Worm (Caenorhabditis elegans) whole organism, late embryonic: ENCODE data around the gene C43H6.6.

Experiments used
- C08G9.2 ChIP-seq: sonication (generic microtip); optimal IDR thresholded peaks from 2 replicates; lab custom pipeline; 2016; ENCODE audit warnings: mild to moderate bottlenecking, missing genetic modification characterization, moderate library complexity, missing compliant biosample characterization
- K02D7.2 ChIP-seq: sonication (generic microtip); optimal IDR thresholded peaks from 2 replicates; lab custom pipeline; 2017; ENCODE audit warnings: mild to moderate bottlenecking, missing genetic modification characterization, missing compliant biosample characterization
- ceh-24 ChIP-seq: sonication (generic microtip); optimal IDR thresholded peaks from 2 replicates; lab custom pipeline; 2016; ENCODE audit warnings: mild to moderate bottlenecking, missing genetic modification characterization, missing compliant biosample characterization
- ceh-30 ChIP-seq: fragments of 150-350 bp; optimal IDR thresholded peaks from 2 replicates; lab custom pipeline; 2014; ENCODE audit warnings: missing biosample characterization, missing genetic modification characterization
- ceh-31 ChIP-seq: sonication (generic microtip); optimal IDR thresholded peaks from 2 replicates; lab custom pipeline; 2016; ENCODE audit warnings: missing genetic modification characterization, missing compliant biosample characterization
- ceh-45 ChIP-seq: fragments of 200-800 bp; sonication (Bioruptor generic); IDR thresholded peaks from 2 replicates; pipeline ENCODE4 v1.3.6; 2022; ENCODE audit warnings: missing genetic modification reagents, missing genetic modification characterization, missing compliant biosample characterization
- ceh-48 ChIP-seq: sonication (generic microtip); optimal IDR thresholded peaks from 2 replicates; lab custom pipeline; 2016; ENCODE audit warnings: missing genetic modification characterization, inconsistent platforms, missing compliant biosample characterization
- ceh-6 ChIP-seq: fragments of 200-800 bp; sonication (Bioruptor generic); optimal IDR thresholded peaks from 2 replicates; lab custom pipeline; 2018; ENCODE audit warnings: mild to moderate bottlenecking, missing genetic modification characterization, missing compliant biosample characterization
- ceh-9 ChIP-seq: sonication (generic microtip); optimal IDR thresholded peaks from 2 replicates; lab custom pipeline; 2016; ENCODE audit warnings: mild to moderate bottlenecking, missing genetic modification characterization, inconsistent platforms, missing compliant biosample characterization
- elt-2 ChIP-seq: sonication (generic microtip); optimal IDR thresholded peaks from 2 replicates; lab custom pipeline; 2016; ENCODE audit warnings: missing genetic modification reagents, missing genetic modification characterization, missing compliant biosample characterization
- fax-1 ChIP-seq: sonication (generic microtip); optimal IDR thresholded peaks from 2 replicates; lab custom pipeline; 2016; ENCODE audit warnings: missing genotype, missing genetic modification characterization, missing compliant biosample characterization
- hlh-6 ChIP-seq: sonication (generic microtip); optimal IDR thresholded peaks from 2 replicates; lab custom pipeline; 2016; ENCODE audit warnings: missing genotype, missing genetic modification characterization, missing compliant biosample characterization
- lim-6 ChIP-seq: sonication (generic microtip); optimal IDR thresholded peaks from 2 replicates; lab custom pipeline; 2016; ENCODE audit warnings: missing genetic modification characterization, missing compliant biosample characterization
- madf-2 ChIP-seq: sonication (generic microtip); optimal IDR thresholded peaks from 2 replicates; lab custom pipeline; 2017; ENCODE audit warnings: missing genetic modification characterization, missing compliant biosample characterization
- npax-4 ChIP-seq: sonication (generic microtip); optimal IDR thresholded peaks from 2 replicates; lab custom pipeline; 2016; ENCODE audit warnings: missing genetic modification characterization, missing compliant biosample characterization
- odd-2 ChIP-seq: sonication (generic microtip); optimal IDR thresholded peaks from 2 replicates; lab custom pipeline; 2017; ENCODE audit warnings: antibody characterized with exemption, mild to moderate bottlenecking, missing genetic modification characterization, missing compliant biosample characterization
- pag-3 ChIP-seq: sonication (generic microtip); optimal IDR thresholded peaks from 2 replicates; lab custom pipeline; 2016; ENCODE audit warnings: missing compliant biosample characterization, missing genetic modification characterization, borderline replicate concordance
- pros-1 ChIP-seq: fragments of 150-350 bp; optimal IDR thresholded peaks from 2 replicates; lab custom pipeline; 2014; ENCODE audit warnings: missing biosample characterization, missing genetic modification reagents, missing genetic modification characterization
- sox-4 ChIP-seq: sonication (generic microtip); optimal IDR thresholded peaks from 2 replicates; lab custom pipeline; 2017; ENCODE audit warnings: mild to moderate bottlenecking, missing genetic modification characterization, inconsistent platforms, missing compliant biosample characterization
- tbx-2 ChIP-seq: sonication (generic microtip); optimal IDR thresholded peaks from 2 replicates; lab custom pipeline; 2016; ENCODE audit warnings: missing genetic modification characterization, missing compliant biosample characterization
- unc-3 ChIP-seq, 2 experiments: fragments of 200-800 bp in 1 of 2; sonication (Bioruptor generic) in 1 of 2; sonication (generic microtip) in 1 of 2; conservative IDR thresholded peaks in 1 of 2; optimal IDR thresholded peaks in 1 of 2; 2 replicates each; pipeline versions ENCODE4 v1.3.6 to Lab custom; 2016 to 2022; ENCODE audit warnings: missing compliant biosample characterization in 2 of 2, missing genetic modification characterization in 2 of 2, missing genetic modification reagents in 1 of 2
- unc-86 ChIP-seq: sonication (generic microtip); optimal IDR thresholded peaks from 2 replicates; lab custom pipeline; 2016; ENCODE audit warnings: missing genetic modification characterization, missing compliant biosample characterization

Gene C43H6.6

DNA sequence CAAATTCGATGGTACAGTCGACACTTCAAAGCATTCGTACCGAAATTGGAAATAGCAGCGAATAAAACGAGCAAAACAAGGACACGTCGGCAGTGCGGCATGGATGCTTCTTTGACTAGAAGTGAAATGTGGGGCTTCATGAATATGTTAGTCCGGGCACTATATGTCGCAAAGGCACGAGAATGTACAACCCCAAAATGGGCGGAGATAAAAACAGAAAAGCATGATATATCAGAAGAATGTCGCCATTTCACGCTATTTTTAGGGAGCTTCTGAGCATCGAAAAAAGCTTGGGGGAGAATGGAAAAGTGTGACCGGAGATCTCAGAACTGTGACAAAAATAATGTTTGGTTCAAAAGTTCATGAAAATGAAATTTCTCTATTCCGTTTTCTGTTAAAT, 48.2 kb downstream of the C43H6.6 start, which contains the start of gene T07D1.3:
T07D1.3 (minus strand) TSS at position 101 of the 400 bp plus-strand sequence.
- no peak for TF ChIP-seq npax-4 (tag; lab: Kevin White, UChicago)
- no peak for TF ChIP-seq pag-3
- TF ChIP-seq ceh-45: no peak
- TF ChIP-seq tbx-2 (tag; lab: Kevin White, UChicago): no peak
- TF ChIP-seq ceh-30: no peak
- TF ChIP-seq hlh-6: no peak
- TF ChIP-seq unc-3 (GFP tag; conservative IDR thresholded peaks at IDR 0.05; lab: Robert Waterston, UW): no peak
- no peak for TF ChIP-seq unc-3 (tag; optimal IDR thresholded peaks at IDR 0.05; lab: Kevin White, UChicago)
- TF ChIP-seq ceh-31 (tag; lab: Kevin White, UChicago): no peak
- TF ChIP-seq ceh-48 (tag; lab: Kevin White, UChicago): no peak
- TF ChIP-seq ceh-6 (GFP tag; lab: Kevin White, UChicago): no peak
- TF ChIP-seq C08G9.2 (tag; lab: Kevin White, UChicago): no peak
- TF ChIP-seq ceh-24 (tag; lab: Kevin White, UChicago): no peak
- TF ChIP-seq odd-2 (tag; lab: Kevin White, UChicago): no peak

DNA sequence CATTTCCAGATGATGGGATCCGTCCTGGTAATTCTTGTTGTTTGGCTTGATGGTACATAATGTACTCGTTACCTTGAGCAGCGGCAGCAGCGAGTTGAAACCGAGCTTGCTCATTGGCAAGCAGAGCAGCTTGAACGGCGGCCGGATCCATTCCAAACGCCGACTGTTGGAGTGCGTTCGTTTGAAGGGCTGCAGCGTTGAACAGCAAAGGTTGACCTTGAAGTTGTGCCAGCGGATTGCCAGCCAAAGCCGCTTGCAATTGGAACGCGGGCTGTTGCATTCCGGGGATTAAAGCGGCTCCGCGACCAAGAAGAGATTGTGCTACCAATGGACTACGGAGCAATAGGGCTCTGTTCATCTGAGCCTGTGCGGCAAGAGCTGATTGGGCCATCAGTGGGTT, 51.1 kb downstream of the C43H6.6 start:
- TF ChIP-seq sox-4 (tag; lab: Kevin White, UChicago) (no peak), madf-2 (tag; lab: Kevin White, UChicago) (no peak), ceh-9 (tag; lab: Kevin White, UChicago) (no peak), K02D7.2 (tag; lab: Kevin White, UChicago) (no peak), fax-1 (tag; lab: Kevin White, UChicago) (no peak)

DNA sequence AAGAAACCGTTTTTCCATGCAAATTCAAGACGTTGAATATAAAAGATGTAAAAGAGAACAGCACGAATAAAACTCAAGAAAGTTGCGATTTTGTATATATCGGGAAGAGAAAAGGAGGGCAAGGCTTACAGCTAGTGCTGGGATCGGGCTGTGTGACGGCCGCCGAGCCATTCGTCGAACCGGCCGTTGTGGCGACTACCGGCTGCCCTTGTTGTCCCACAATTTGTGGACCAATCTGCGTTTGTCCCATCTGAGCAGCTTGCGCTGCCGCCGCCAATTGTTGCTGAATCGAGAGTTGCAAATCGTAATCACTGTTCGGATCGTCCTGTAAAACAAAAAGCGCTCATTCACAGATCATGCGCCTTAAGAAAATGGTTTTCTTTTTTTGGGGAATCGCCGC, 52.1 kb downstream of the C43H6.6 start:
- TF ChIP-seq unc-86 (no peak), elt-2 (tag; lab: Kevin White, UChicago) (no peak), lim-6 (tag; lab: Kevin White, UChicago) (no peak), pros-1 (no peak), npax-4 (tag; lab: Kevin White, UChicago) (no peak)
